Worm (Caenorhabditis elegans) whole organism, L1 larva: ENCODE results near the gene syx-2.

ENCODE experiments used
- C34B4.2 ChIP-seq: sonication (generic microtip); optimal IDR thresholded peaks from 2 replicates; lab custom pipeline; 2017; ENCODE audit warnings: mild to moderate bottlenecking, missing genetic modification characterization, missing compliant biosample characterization
- F16B12.6 ChIP-seq: fragments of 150-350 bp; optimal IDR thresholded peaks from 2 replicates; lab custom pipeline; 2014; ENCODE audit warnings: missing biosample characterization, missing genetic modification characterization
- Y116A8C.19 ChIP-seq: sonication (generic microtip); optimal IDR thresholded peaks from 2 replicates; lab custom pipeline; 2016; ENCODE audit warnings: missing compliant biosample characterization, missing genetic modification characterization, borderline replicate concordance
- aha-1 ChIP-seq: fragments of 150-350 bp; optimal IDR thresholded peaks from 2 replicates; lab custom pipeline; 2014; ENCODE audit warnings: missing biosample characterization, missing genetic modification characterization
- aly-2 ChIP-seq: fragments of 150-350 bp; optimal IDR thresholded peaks from 2 replicates; lab custom pipeline; 2014; ENCODE audit warnings: missing biosample characterization, missing genetic modification characterization
- ama-1 ChIP-seq: fragments of 150-350 bp; optimal IDR thresholded peaks from 2 replicates; lab custom pipeline; 2014
- ceh-63 ChIP-seq: fragments of 200-800 bp; sonication (Bioruptor generic); optimal IDR thresholded peaks from 2 replicates; lab custom pipeline; 2018; ENCODE audit warnings: mild to moderate bottlenecking, missing genetic modification characterization, missing compliant biosample characterization
- ceh-8 ChIP-seq: fragments of 200-800 bp; sonication (Bioruptor generic); optimal IDR thresholded peaks from 2 replicates; lab custom pipeline; 2018; ENCODE audit warnings: mild to moderate bottlenecking, missing genetic modification characterization, moderate library complexity, missing compliant biosample characterization
- ceh-82 ChIP-seq, 3 experiments: fragments of 150-350 bp in 1 of 3; sonication (generic microtip) in 2 of 3; optimal IDR thresholded peaks; 2 replicates each; lab custom pipeline; 2014 to 2017; ENCODE audit warnings: missing biosample characterization in 3 of 3, missing genetic modification characterization in 3 of 3
- dpl-1 ChIP-seq, 3 experiments: fragments of 150-350 bp in 2 of 3; sonication (generic microtip) in 1 of 3; optimal IDR thresholded peaks; 2 replicates each; lab custom pipeline; 2014 to 2017; ENCODE audit warnings: missing biosample characterization in 3 of 3, missing genetic modification characterization in 3 of 3, missing genetic modification reagents in 3 of 3
- dsc-1 ChIP-seq: sonication (generic microtip); optimal IDR thresholded peaks from 2 replicates; lab custom pipeline; 2016; ENCODE audit warnings: mild to moderate bottlenecking, missing genetic modification characterization, missing compliant biosample characterization
- efl-3 ChIP-seq: fragments of 200-800 bp; sonication (Bioruptor generic); optimal IDR thresholded peaks from 2 replicates; lab custom pipeline; 2018; ENCODE audit warnings: mild to moderate bottlenecking, missing genetic modification characterization, missing compliant biosample characterization
- egl-13 ChIP-seq: sonication (generic microtip); optimal IDR thresholded peaks from 2 replicates; lab custom pipeline; 2016; ENCODE audit warnings: missing genotype, missing genetic modification reagents, missing genetic modification characterization, missing compliant biosample characterization
- egl-27 ChIP-seq, 2 experiments: fragments of 150-350 bp in 1 of 2; sonication (generic microtip); optimal IDR thresholded peaks; 3 replicates each; lab custom pipeline; 2017 to 2018; ENCODE audit warnings: missing biosample characterization in 2 of 2, missing genetic modification characterization in 2 of 2, missing genetic modification reagents in 2 of 2
- ets-5 ChIP-seq: fragments of 200-800 bp; sonication (Bioruptor generic); IDR thresholded peaks from 2 replicates; pipeline ENCODE4 v1.3.6; 2022; ENCODE audit warnings: missing genetic modification characterization, missing compliant biosample characterization
- fkh-10 ChIP-seq: sonication (generic microtip); optimal IDR thresholded peaks from 2 replicates; lab custom pipeline; 2017; ENCODE audit warnings: missing biosample characterization, missing genetic modification reagents, missing genetic modification characterization
- fkh-4 ChIP-seq: sonication (generic microtip); optimal IDR thresholded peaks from 2 replicates; lab custom pipeline; 2016; ENCODE audit warnings: missing compliant biosample characterization, missing genetic modification characterization, borderline replicate concordance
- hlh-17 ChIP-seq: fragments of 200-800 bp; sonication (Bioruptor generic); optimal IDR thresholded peaks from 2 replicates; lab custom pipeline; 2018; ENCODE audit warnings: missing genetic modification characterization, mild to moderate bottlenecking, missing compliant biosample characterization, moderate library complexity, borderline replicate concordance
- jun-1 ChIP-seq: fragments of 150-350 bp; optimal IDR thresholded peaks from 2 replicates; lab custom pipeline; 2014; ENCODE audit warnings: missing biosample characterization, missing genetic modification reagents, missing genetic modification characterization
- lin-14 ChIP-seq: fragments of 200-800 bp; sonication (Bioruptor generic); optimal IDR thresholded peaks from 2 replicates; lab custom pipeline; 2018; ENCODE audit warnings: mild to moderate bottlenecking, missing genetic modification characterization, moderate library complexity, missing compliant biosample characterization
- lin-39 ChIP-seq: fragments of 150-350 bp; optimal IDR thresholded peaks from 2 replicates; lab custom pipeline; 2014; ENCODE audit warnings: missing biosample characterization, missing genetic modification reagents, missing genetic modification characterization
- mdl-1 ChIP-seq, 2 experiments: fragments of 150-350 bp; optimal IDR thresholded peaks; 2 replicates each; lab custom pipeline; 2014 to 2017; ENCODE audit warnings: missing biosample characterization in 2 of 2, missing genetic modification characterization in 2 of 2, inconsistent platforms in 1 of 2
- mep-1 ChIP-seq: fragments of 150-350 bp; optimal IDR thresholded peaks from 2 replicates; lab custom pipeline; 2014; ENCODE audit warnings: missing biosample characterization, missing genetic modification characterization
- nhr-12 ChIP-seq: sonication (generic microtip); optimal IDR thresholded peaks from 2 replicates; lab custom pipeline; 2017; ENCODE audit warnings: missing biosample characterization, missing genetic modification characterization
- nhr-237 ChIP-seq: fragments of 150-350 bp; optimal IDR thresholded peaks from 2 replicates; lab custom pipeline; 2014; ENCODE audit warnings: missing biosample characterization, missing genetic modification characterization
- nhr-28 ChIP-seq: fragments of 150-350 bp; optimal IDR thresholded peaks from 2 replicates; lab custom pipeline; 2014; ENCODE audit warnings: missing biosample characterization, missing genetic modification characterization
- nhr-47 ChIP-seq: sonication (generic microtip); optimal IDR thresholded peaks from 2 replicates; lab custom pipeline; 2016; ENCODE audit warnings: mild to moderate bottlenecking, missing genetic modification characterization, moderate library complexity, missing compliant biosample characterization
- nhr-71 ChIP-seq: sonication (generic microtip); optimal IDR thresholded peaks from 2 replicates; lab custom pipeline; 2016; ENCODE audit warnings: mild to moderate bottlenecking, missing genetic modification characterization, moderate library complexity, missing compliant biosample characterization
- nhr-76 ChIP-seq: sonication (generic microtip); optimal IDR thresholded peaks from 2 replicates; lab custom pipeline; 2017; ENCODE audit warnings: missing biosample characterization, missing genetic modification characterization
- nhr-77 ChIP-seq: fragments of 150-350 bp; optimal IDR thresholded peaks from 2 replicates; lab custom pipeline; 2014; ENCODE audit warnings: missing biosample characterization, missing genetic modification characterization
- nhr-84 ChIP-seq: sonication (generic microtip); optimal IDR thresholded peaks from 2 replicates; lab custom pipeline; 2017; ENCODE audit warnings: missing biosample characterization, missing genetic modification characterization
- nhr-90 ChIP-seq: sonication (generic microtip); optimal IDR thresholded peaks from 2 replicates; lab custom pipeline; 2016; ENCODE audit warnings: mild to moderate bottlenecking, missing genetic modification characterization, missing compliant biosample characterization; ENCODE audit not compliant: poor library complexity
- pag-3 ChIP-seq: sonication (generic microtip); optimal IDR thresholded peaks from 2 replicates; lab custom pipeline; 2017; ENCODE audit warnings: missing genetic modification characterization, mild to moderate bottlenecking, missing compliant biosample characterization, antibody characterized with exemption, borderline replicate concordance; ENCODE audit not compliant: insufficient read depth
- pax-3 ChIP-seq: fragments of 200-800 bp; sonication (Bioruptor generic); optimal IDR thresholded peaks from 2 replicates; lab custom pipeline; 2018; ENCODE audit warnings: mild to moderate bottlenecking, missing genetic modification characterization, moderate library complexity, missing compliant biosample characterization
- pqm-1 ChIP-seq: sonication (generic microtip); optimal IDR thresholded peaks from 3 replicates; lab custom pipeline; 2017; ENCODE audit warnings: missing biosample characterization, missing genetic modification characterization
- snpc-4 ChIP-seq: fragments of 150-350 bp; optimal IDR thresholded peaks from 2 replicates; lab custom pipeline; 2014; ENCODE audit warnings: missing biosample characterization, missing genetic modification characterization
- snu-23 ChIP-seq: sonication (generic microtip); optimal IDR thresholded peaks from 2 replicates; lab custom pipeline; 2016; ENCODE audit warnings: missing genetic modification characterization, missing compliant biosample characterization
- sox-4 ChIP-seq: sonication (generic microtip); optimal IDR thresholded peaks from 2 replicates; lab custom pipeline; 2016; ENCODE audit warnings: missing genetic modification characterization, missing compliant biosample characterization
- tbx-2 ChIP-seq: sonication (generic microtip); optimal IDR thresholded peaks from 2 replicates; lab custom pipeline; 2016; ENCODE audit warnings: missing genetic modification characterization, missing compliant biosample characterization
- unc-130 ChIP-seq: fragments of 150-350 bp; optimal IDR thresholded peaks from 2 replicates; lab custom pipeline; 2017; ENCODE audit warnings: missing biosample characterization, missing genetic modification characterization, inconsistent platforms
- unc-30 ChIP-seq: sonication (generic microtip); optimal IDR thresholded peaks from 2 replicates; lab custom pipeline; 2017; ENCODE audit warnings: missing biosample characterization, missing genetic modification characterization
- unc-86 ChIP-seq: sonication (generic microtip); optimal IDR thresholded peaks from 2 replicates; lab custom pipeline; 2016; ENCODE audit warnings: missing genetic modification characterization, missing compliant biosample characterization
- unc-98 ChIP-seq: fragments of 200-800 bp; sonication (Bioruptor generic); IDR thresholded peaks from 2 replicates; pipeline ENCODE4 v1.3.6; 2022; ENCODE audit warnings: missing genetic modification characterization, missing compliant biosample characterization
- vab-15 ChIP-seq: sonication (generic microtip); optimal IDR thresholded peaks from 2 replicates; lab custom pipeline; 2017; ENCODE audit warnings: missing genotype, mild to moderate bottlenecking, missing genetic modification characterization, missing compliant biosample characterization
- zag-1 ChIP-seq: fragments of 150-350 bp; optimal IDR thresholded peaks from 2 replicates; lab custom pipeline; 2014; ENCODE audit warnings: missing biosample characterization, missing genetic modification characterization
- zip-4 ChIP-seq: fragments of 200-800 bp; sonication (Bioruptor generic); optimal IDR thresholded peaks from 2 replicates; lab custom pipeline; 2018; ENCODE audit warnings: mild to moderate bottlenecking, missing genetic modification characterization, moderate library complexity, missing compliant biosample characterization
- ztf-4 ChIP-seq: fragments of 150-350 bp; optimal IDR thresholded peaks from 2 replicates; lab custom pipeline; 2014; ENCODE audit warnings: missing biosample characterization, missing genetic modification characterization

The syx-2 gene

DNA sequence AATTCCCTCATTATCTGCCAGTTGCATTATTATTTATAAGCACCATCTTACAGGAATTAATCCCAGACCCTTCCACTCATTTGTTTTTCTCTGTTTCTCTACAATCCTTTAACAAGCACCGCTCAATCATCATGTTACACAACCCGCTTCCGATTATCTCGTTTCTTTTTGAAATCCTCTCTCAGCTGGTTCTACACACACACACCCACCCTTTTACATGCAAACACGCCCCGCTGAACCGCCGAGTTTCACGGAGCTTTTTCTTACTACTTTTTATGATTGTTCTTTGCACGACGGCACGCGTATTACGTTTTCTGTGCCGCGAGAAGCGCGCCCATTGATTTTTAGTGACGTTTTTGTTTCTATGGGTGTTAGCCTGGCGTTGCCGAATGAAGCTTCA lies 13.8 kb downstream of the syx-2 start (continued):
- TF ChIP-seq aha-1 (tag; lab: Kevin White, UChicago) = no peak
- no peak for TF ChIP-seq nhr-76 (tag; lab: Kevin White, UChicago)
- peak; percentile 11 for TF ChIP-seq lin-39 (tag; lab: Kevin White, UChicago)
- TF ChIP-seq dpl-1 (GFP tag; optimal IDR thresholded peaks at IDR 0.05; lab: Kevin White, UChicago) = peak in 1 of 3 experiments; percentile 4
- TF ChIP-seq pqm-1 (tag; lab: Kevin White, UChicago) = no peak
- peak; percentile 56 for TF ChIP-seq fkh-4
- TF ChIP-seq egl-13 (tag; lab: Kevin White, UChicago) = peak; percentile 18
- TF ChIP-seq pax-3 = no peak
- no peak for TF ChIP-seq pag-3 (tag; lab: Kevin White, UChicago)
- peak; percentile 91 for TF ChIP-seq lin-14 (GFP tag; lab: Kevin White, UChicago)
- TF ChIP-seq efl-3 (GFP tag; lab: Kevin White, UChicago) = no peak
- peak; percentile 59 for TF ChIP-seq tbx-2 (tag; lab: Kevin White, UChicago)
- TF ChIP-seq snpc-4 = no peak
- peak; percentile 27 for TF ChIP-seq fkh-10 (GFP tag; lab: Kevin White, UChicago)
- TF ChIP-seq snu-23 (GFP tag; lab: Kevin White, UChicago) = peak; percentile 63
- no peak for TF ChIP-seq jun-1 (tag; lab: Kevin White, UChicago)
- peak; percentile 96 for TF ChIP-seq dsc-1
- peak; percentile 16 for TF ChIP-seq unc-86 (tag; lab: Kevin White, UChicago)
- no peak for TF ChIP-seq zag-1 (tag; lab: Kevin White, UChicago)
- no peak for TF ChIP-seq egl-27 (tag; optimal IDR thresholded peaks at IDR 0.05; lab: Kevin White, UChicago)
- TF ChIP-seq nhr-28 (tag; lab: Kevin White, UChicago) = no peak
- peak; percentile 21 for TF ChIP-seq sox-4
- TF ChIP-seq aly-2 (tag; lab: Kevin White, UChicago) = no peak
- no peak for TF ChIP-seq nhr-84 (tag; lab: Kevin White, UChicago)
- no peak for TF ChIP-seq ama-1 (lab: Kevin White, UChicago)
- peak in 1 of 3 experiments; percentile 61 for TF ChIP-seq ceh-82 (tag; optimal IDR thresholded peaks at IDR 0.05; lab: Kevin White, UChicago)
- peak; percentile 80 for TF ChIP-seq nhr-71 (tag; lab: Kevin White, UChicago)
- TF ChIP-seq unc-98 (GFP tag; lab: Robert Waterston, UW) = no peak
- no peak for TF ChIP-seq nhr-237 (tag; lab: Kevin White, UChicago)
- peak in 1 of 2 experiments; percentile 8 for TF ChIP-seq mdl-1 (tag; optimal IDR thresholded peaks at IDR 0.05; lab: Kevin White, UChicago)
- no peak for TF ChIP-seq nhr-90 (tag; lab: Kevin White, UChicago)
- TF ChIP-seq zip-4 (GFP tag; lab: Kevin White, UChicago) = no peak
- TF ChIP-seq unc-130 (tag; lab: Kevin White, UChicago) = peak; percentile 51
- TF ChIP-seq vab-15 (tag; lab: Kevin White, UChicago) = no peak
- no peak for TF ChIP-seq F16B12.6 (tag; lab: Kevin White, UChicago)
- no peak for TF ChIP-seq hlh-17
- no peak for TF ChIP-seq ztf-4 (tag; lab: Kevin White, UChicago)
- TF ChIP-seq Y116A8C.19 (tag; lab: Kevin White, UChicago) = no peak
- TF ChIP-seq ceh-8 (GFP tag; lab: Kevin White, UChicago) = no peak
- TF ChIP-seq ceh-63 (GFP tag; lab: Kevin White, UChicago) = no peak
- no peak for TF ChIP-seq nhr-77 (tag; lab: Kevin White, UChicago)
- no peak for TF ChIP-seq unc-30 (tag; lab: Kevin White, UChicago)
- no peak for TF ChIP-seq C34B4.2
- peak; percentile 63 for TF ChIP-seq nhr-47 (tag; lab: Kevin White, UChicago)
- no peak for TF ChIP-seq nhr-12 (tag; lab: Kevin White, UChicago)
- no peak for TF ChIP-seq ets-5 (GFP tag; lab: Robert Waterston, UW)
- TF ChIP-seq mep-1 (tag; lab: Kevin White, UChicago) = peak; percentile 61
